Worm (Caenorhabditis elegans): ENCODE data around the gene F26F2.4.

- TF ChIP-seq lin-39 (tag; optimal IDR thresholded peaks at IDR 0.05) (no peak), alr-1 (tag; optimal IDR thresholded peaks at IDR 0.05) (no peak), nhr-12 (tag; optimal IDR thresholded peaks at IDR 0.05) (no peak), zag-1 (tag; optimal IDR thresholded peaks at IDR 0.05) (no peak), nhr-11 (tag; optimal IDR thresholded peaks at IDR 0.05) (no peak), ZK546.5 (tag; optimal IDR thresholded peaks at IDR 0.05) (no peak), ama-1 (optimal IDR thresholded peaks at IDR 0.05) (no peak), nhr-25 (tag; optimal IDR thresholded peaks at IDR 0.05) (no peak), sem-4 (tag; optimal IDR thresholded peaks at IDR 0.05) (no peak), ztf-11 (tag; optimal IDR thresholded peaks at IDR 0.05) (no peak), elt-3 (tag; optimal IDR thresholded peaks at IDR 0.05) (no peak), unc-62 (GFP tag; optimal IDR thresholded peaks at IDR 0.05) (no peak)
Observed at ce11 chrV:20552971-20553370, 16.1 kb upstream of the F26F2.4 start, which contains the start of gene vmo-1.

Data from whole organism, L2 larva.